Fruit fly (Drosophila melanogaster): Measurements from ENCODE around the gene CG43798.

- no peak for TF ChIP-seq dac (GFP tag; optimal IDR thresholded peaks at IDR 0.05)
- TF ChIP-seq spab (GFP tag; optimal IDR thresholded peaks at IDR 0.05), result no peak
- TF ChIP-seq Eip78C (GFP tag), result no peak
- no peak for TF ChIP-seq Eip75B (GFP tag; optimal IDR thresholded peaks at IDR 0.05)
- no peak for TF ChIP-seq pdm3 (GFP tag; optimal IDR thresholded peaks at IDR 0.05)
- TF ChIP-seq CG11902 (GFP tag; optimal IDR thresholded peaks at IDR 0.05), result no peak
- no peak for TF ChIP-seq Met (GFP tag; optimal IDR thresholded peaks at IDR 0.05)
- no peak for TF ChIP-seq Blimp-1 (GFP tag; optimal IDR thresholded peaks at IDR 0.05)
- no peak for TF ChIP-seq CG6163 (GFP tag; IDR thresholded peaks at IDR 0.05)
Measured at dm6 chr2L:4690602-4691001, 43.8 kb downstream of the CG43798 start, which contains the start of gene CG3251.
